Worm (Caenorhabditis elegans) whole organism, L1 larva: ENCODE data around the gene rsa-2.

Source experiments
- C04F5.9 ChIP-seq: sonication (generic microtip); optimal IDR thresholded peaks from 2 replicates; lab custom pipeline; 2016; ENCODE audit warnings: missing genetic modification characterization, missing compliant biosample characterization
- C16A3.4 ChIP-seq: fragments of 150-350 bp; optimal IDR thresholded peaks from 2 replicates; lab custom pipeline; 2014; ENCODE audit warnings: missing biosample characterization, missing genetic modification characterization
- C34B4.2 ChIP-seq: sonication (generic microtip); optimal IDR thresholded peaks from 2 replicates; lab custom pipeline; 2017; ENCODE audit warnings: mild to moderate bottlenecking, missing genetic modification characterization, missing compliant biosample characterization
- F16B12.6 ChIP-seq: fragments of 150-350 bp; optimal IDR thresholded peaks from 2 replicates; lab custom pipeline; 2014; ENCODE audit warnings: missing biosample characterization, missing genetic modification characterization
- aha-1 ChIP-seq: fragments of 150-350 bp; optimal IDR thresholded peaks from 2 replicates; lab custom pipeline; 2014; ENCODE audit warnings: missing biosample characterization, missing genetic modification characterization
- alr-1 ChIP-seq: fragments of 200-800 bp; sonication (Bioruptor generic); optimal IDR thresholded peaks from 2 replicates; lab custom pipeline; 2018; ENCODE audit warnings: borderline replicate concordance, mild to moderate bottlenecking, missing genetic modification characterization, missing compliant biosample characterization
- blmp-1 ChIP-seq: fragments of 150-350 bp; optimal IDR thresholded peaks from 2 replicates; lab custom pipeline; 2014; ENCODE audit warnings: missing biosample characterization, missing genetic modification characterization
- ceh-63 ChIP-seq: fragments of 200-800 bp; sonication (Bioruptor generic); optimal IDR thresholded peaks from 2 replicates; lab custom pipeline; 2018; ENCODE audit warnings: mild to moderate bottlenecking, missing genetic modification characterization, missing compliant biosample characterization
- ceh-88 ChIP-seq: fragments of 200-800 bp; sonication (Bioruptor generic); IDR thresholded peaks from 2 replicates; pipeline ENCODE4 v1.3.6; 2022; ENCODE audit warnings: missing genetic modification characterization, missing compliant biosample characterization
- dpl-1 ChIP-seq, 3 experiments: fragments of 150-350 bp in 2 of 3; sonication (generic microtip) in 1 of 3; optimal IDR thresholded peaks; 2 replicates each; lab custom pipeline; 2014 to 2017; ENCODE audit warnings: missing biosample characterization in 3 of 3, missing genetic modification characterization in 3 of 3, missing genetic modification reagents in 3 of 3
- efl-1 ChIP-seq, 4 experiments: fragments of 150-350 bp; optimal IDR thresholded peaks in 3 of 4; peaks in 1 of 4; 1 replicate in 1 of 4; 2 replicates in 3 of 4; lab custom pipeline; 2014; ENCODE audit warnings: missing biosample characterization in 2 of 4, missing genetic modification characterization in 2 of 4, missing genetic modification reagents in 2 of 4
- efl-3 ChIP-seq: fragments of 200-800 bp; sonication (Bioruptor generic); optimal IDR thresholded peaks from 2 replicates; lab custom pipeline; 2018; ENCODE audit warnings: mild to moderate bottlenecking, missing genetic modification characterization, missing compliant biosample characterization
- egl-27 ChIP-seq, 2 experiments: fragments of 150-350 bp in 1 of 2; sonication (generic microtip); optimal IDR thresholded peaks; 3 replicates each; lab custom pipeline; 2017 to 2018; ENCODE audit warnings: missing biosample characterization in 2 of 2, missing genetic modification characterization in 2 of 2, missing genetic modification reagents in 2 of 2
- elt-2 ChIP-seq: sonication (generic microtip); optimal IDR thresholded peaks from 2 replicates; lab custom pipeline; 2016; ENCODE audit warnings: missing genetic modification characterization, mild to moderate bottlenecking, inconsistent platforms, missing compliant biosample characterization, missing genetic modification reagents
- elt-3 ChIP-seq, 6 experiments: fragments of 150-350 bp in 1 of 6; sonication (generic microtip); optimal IDR thresholded peaks; 2 replicates each; lab custom pipeline; 2017 to 2018; ENCODE audit warnings: missing biosample characterization in 6 of 6, missing genetic modification characterization in 6 of 6, inconsistent platforms in 1 of 6
- ets-5 ChIP-seq: fragments of 200-800 bp; sonication (Bioruptor generic); IDR thresholded peaks from 2 replicates; pipeline ENCODE4 v1.3.6; 2022; ENCODE audit warnings: missing genetic modification characterization, missing compliant biosample characterization
- fkh-10 ChIP-seq: sonication (generic microtip); optimal IDR thresholded peaks from 2 replicates; lab custom pipeline; 2017; ENCODE audit warnings: missing biosample characterization, missing genetic modification reagents, missing genetic modification characterization
- fkh-4 ChIP-seq: sonication (generic microtip); optimal IDR thresholded peaks from 2 replicates; lab custom pipeline; 2016; ENCODE audit warnings: missing compliant biosample characterization, missing genetic modification characterization, borderline replicate concordance
- fkh-8 ChIP-seq: sonication (generic microtip); optimal IDR thresholded peaks from 2 replicates; lab custom pipeline; 2016; ENCODE audit warnings: mild to moderate bottlenecking, missing genetic modification characterization, missing compliant biosample characterization
- fos-1 ChIP-seq: fragments of 150-350 bp; optimal IDR thresholded peaks from 2 replicates; lab custom pipeline; 2014; ENCODE audit warnings: missing biosample characterization, missing genetic modification characterization
- grh-1 ChIP-seq: fragments of 200-800 bp; sonication (Bioruptor generic); IDR thresholded peaks from 2 replicates; pipeline ENCODE4 v1.3.6; 2022; ENCODE audit warnings: missing genetic modification reagents, missing genetic modification characterization, missing compliant biosample characterization
- hlh-17 ChIP-seq: fragments of 200-800 bp; sonication (Bioruptor generic); optimal IDR thresholded peaks from 2 replicates; lab custom pipeline; 2018; ENCODE audit warnings: missing genetic modification characterization, mild to moderate bottlenecking, missing compliant biosample characterization, moderate library complexity, borderline replicate concordance
- hlh-4 ChIP-seq: sonication (generic microtip); optimal IDR thresholded peaks from 2 replicates; lab custom pipeline; 2016; ENCODE audit warnings: mild to moderate bottlenecking, missing genetic modification characterization, missing compliant biosample characterization
- hpl-2 ChIP-seq: fragments of 150-350 bp; optimal IDR thresholded peaks from 2 replicates; lab custom pipeline; 2014; ENCODE audit warnings: missing biosample characterization, missing genetic modification reagents, missing genetic modification characterization
- irx-1 ChIP-seq: sonication (generic microtip); optimal IDR thresholded peaks from 2 replicates; lab custom pipeline; 2016; ENCODE audit warnings: missing genetic modification characterization, missing compliant biosample characterization
- jun-1 ChIP-seq: fragments of 150-350 bp; optimal IDR thresholded peaks from 2 replicates; lab custom pipeline; 2014; ENCODE audit warnings: missing biosample characterization, missing genetic modification reagents, missing genetic modification characterization
- lin-13 ChIP-seq: fragments of 150-350 bp; optimal IDR thresholded peaks from 2 replicates; lab custom pipeline; 2014; ENCODE audit warnings: missing biosample characterization, missing genetic modification reagents, missing genetic modification characterization
- lin-14 ChIP-seq: fragments of 200-800 bp; sonication (Bioruptor generic); optimal IDR thresholded peaks from 2 replicates; lab custom pipeline; 2018; ENCODE audit warnings: mild to moderate bottlenecking, missing genetic modification characterization, moderate library complexity, missing compliant biosample characterization
- lin-15B ChIP-seq: fragments of 150-350 bp; sonication (generic microtip); optimal IDR thresholded peaks from 3 replicates; lab custom pipeline; 2014; ENCODE audit warnings: missing biosample characterization, missing genetic modification characterization
- lin-35 ChIP-seq, 2 experiments: fragments of 150-350 bp; optimal IDR thresholded peaks; 2 replicates each; lab custom pipeline; 2014; ENCODE audit warnings: missing biosample characterization in 2 of 2, missing genetic modification characterization in 2 of 2, missing genetic modification reagents in 2 of 2
- lsy-2 ChIP-seq, 2 experiments: fragments of 150-350 bp; optimal IDR thresholded peaks; 2 replicates each; lab custom pipeline; 2014; ENCODE audit warnings: missing biosample characterization in 2 of 2, missing genetic modification characterization in 2 of 2
- mdl-1 ChIP-seq, 2 experiments: fragments of 150-350 bp; optimal IDR thresholded peaks; 2 replicates each; lab custom pipeline; 2014 to 2017; ENCODE audit warnings: missing biosample characterization in 2 of 2, missing genetic modification characterization in 2 of 2, inconsistent platforms in 1 of 2
- nhr-11 ChIP-seq: fragments of 150-350 bp; optimal IDR thresholded peaks from 2 replicates; lab custom pipeline; 2014; ENCODE audit warnings: missing biosample characterization, missing genetic modification characterization
- nhr-12 ChIP-seq: sonication (generic microtip); optimal IDR thresholded peaks from 2 replicates; lab custom pipeline; 2017; ENCODE audit warnings: missing biosample characterization, missing genetic modification characterization
- nhr-19 ChIP-seq: fragments of 200-800 bp; sonication (Bioruptor generic); conservative IDR thresholded peaks from 2 replicates; pipeline ENCODE4 v1.3.6; 2022; ENCODE audit warnings: missing genetic modification characterization, missing compliant biosample characterization
- nhr-20 ChIP-seq: sonication (generic microtip); optimal IDR thresholded peaks from 2 replicates; lab custom pipeline; 2016; ENCODE audit warnings: mild to moderate bottlenecking, missing genetic modification characterization, missing compliant biosample characterization
- nhr-47 ChIP-seq: sonication (generic microtip); optimal IDR thresholded peaks from 2 replicates; lab custom pipeline; 2016; ENCODE audit warnings: mild to moderate bottlenecking, missing genetic modification characterization, moderate library complexity, missing compliant biosample characterization
- nhr-76 ChIP-seq: sonication (generic microtip); optimal IDR thresholded peaks from 2 replicates; lab custom pipeline; 2017; ENCODE audit warnings: missing biosample characterization, missing genetic modification characterization
- nhr-85 ChIP-seq: sonication (generic microtip); peaks from one replicate; lab custom pipeline; 2016; ENCODE audit warnings: missing genetic modification characterization, inconsistent platforms, missing compliant biosample characterization
- pax-3 ChIP-seq: fragments of 200-800 bp; sonication (Bioruptor generic); optimal IDR thresholded peaks from 2 replicates; lab custom pipeline; 2018; ENCODE audit warnings: mild to moderate bottlenecking, missing genetic modification characterization, moderate library complexity, missing compliant biosample characterization
- rnt-1 ChIP-seq: sonication (generic microtip); optimal IDR thresholded peaks from 2 replicates; lab custom pipeline; 2016; ENCODE audit warnings: mild to moderate bottlenecking, missing genetic modification characterization, moderate library complexity, missing compliant biosample characterization
- skn-1 ChIP-seq: fragments of 150-350 bp; optimal IDR thresholded peaks from 2 replicates; lab custom pipeline; 2014; ENCODE audit warnings: missing biosample characterization, missing genetic modification characterization
- snu-23 ChIP-seq: sonication (generic microtip); optimal IDR thresholded peaks from 2 replicates; lab custom pipeline; 2016; ENCODE audit warnings: missing genetic modification characterization, missing compliant biosample characterization
- sptf-1 ChIP-seq: fragments of 150-350 bp; optimal IDR thresholded peaks from 2 replicates; lab custom pipeline; 2014; ENCODE audit warnings: missing biosample characterization, missing genetic modification characterization
- sup-37 ChIP-seq: fragments of 200-800 bp; sonication (Bioruptor generic); optimal IDR thresholded peaks from 2 replicates; lab custom pipeline; 2018; ENCODE audit warnings: mild to moderate bottlenecking, missing genetic modification characterization, missing compliant biosample characterization
- tbx-2 ChIP-seq: sonication (generic microtip); optimal IDR thresholded peaks from 2 replicates; lab custom pipeline; 2016; ENCODE audit warnings: missing genetic modification characterization, missing compliant biosample characterization
- tlp-1 ChIP-seq: fragments of 150-350 bp; optimal IDR thresholded peaks from 2 replicates; lab custom pipeline; 2014; ENCODE audit warnings: missing biosample characterization, missing genetic modification characterization
- unc-30 ChIP-seq: sonication (generic microtip); optimal IDR thresholded peaks from 2 replicates; lab custom pipeline; 2017; ENCODE audit warnings: missing biosample characterization, missing genetic modification characterization
- vab-15 ChIP-seq: sonication (generic microtip); optimal IDR thresholded peaks from 2 replicates; lab custom pipeline; 2017; ENCODE audit warnings: missing genotype, mild to moderate bottlenecking, missing genetic modification characterization, missing compliant biosample characterization
- ztf-11 ChIP-seq, 2 experiments: sonication (generic microtip); optimal IDR thresholded peaks; 2 replicates each; lab custom pipeline; 2016 to 2017; ENCODE audit warnings: missing genetic modification characterization in 2 of 2, missing biosample characterization in 1 of 2, missing compliant biosample characterization in 1 of 2
- ztf-4 ChIP-seq: fragments of 150-350 bp; optimal IDR thresholded peaks from 2 replicates; lab custom pipeline; 2014; ENCODE audit warnings: missing biosample characterization, missing genetic modification characterization

The rsa-2 gene

ce11 chrIII:11091651-11092278 is 28.5 kb downstream of the rsa-2 start:
- TF ChIP-seq nhr-47 (tag; lab: Kevin White, UChicago) (peak; percentile 83), hlh-17 (GFP tag; lab: Kevin White, UChicago) (no peak), C16A3.4 (tag; lab: Kevin White, UChicago) (no peak), mdl-1 (tag; optimal IDR thresholded peaks at IDR 0.05; lab: Kevin White, UChicago) (no peak), nhr-12 (tag; lab: Kevin White, UChicago) (no peak), fkh-4 (tag; lab: Kevin White, UChicago) (peak; percentile 67), hpl-2 (GFP tag; lab: Kevin White, UChicago) (no peak), lin-35 (GFP tag; optimal IDR thresholded peaks at IDR 0.05; lab: Kevin White, UChicago) (peak; percentile 1 to 18), tbx-2 (tag; lab: Kevin White, UChicago) (peak; percentile 79), nhr-85 (tag; lab: Kevin White, UChicago) (peak; percentile 85), C34B4.2 (tag; lab: Kevin White, UChicago) (no peak), blmp-1 (tag; lab: Kevin White, UChicago) (no peak), F16B12.6 (no peak), lin-15B (tag; lab: Kevin White, UChicago) (no peak), fkh-8 (peak; percentile 40), pax-3 (peak; percentile 94), jun-1 (tag; lab: Kevin White, UChicago) (no peak), nhr-76 (tag; lab: Kevin White, UChicago) (no peak), sup-37 (GFP tag; lab: Kevin White, UChicago) (peak; percentile 20), nhr-11 (tag; lab: Kevin White, UChicago) (no peak), snu-23 (GFP tag; lab: Kevin White, UChicago) (peak; percentile 52), sptf-1 (tag; lab: Kevin White, UChicago) (no peak), rnt-1 (tag; lab: Kevin White, UChicago) (peak; percentile 61), aha-1 (no peak), hlh-4 (tag; lab: Kevin White, UChicago) (peak; percentile 84), unc-30 (no peak), fkh-10 (GFP tag; lab: Kevin White, UChicago) (no peak), lsy-2 (tag; optimal IDR thresholded peaks at IDR 0.05; lab: Kevin White, UChicago) (no peak), C04F5.9 (peak; percentile 55), alr-1 (tag; lab: Kevin White, UChicago) (no peak), lin-13 (no peak), egl-27 (tag; optimal IDR thresholded peaks at IDR 0.05; lab: Kevin White, UChicago) (no peak), irx-1 (tag; lab: Kevin White, UChicago) (peak; percentile 45), fos-1 (tag; lab: Kevin White, UChicago) (no peak), dpl-1 (GFP tag; optimal IDR thresholded peaks at IDR 0.05; lab: Kevin White, UChicago) (peak in 1 of 3 experiments; percentile 3), ztf-11 (tag; optimal IDR thresholded peaks at IDR 0.05; lab: Kevin White, UChicago) (peak in 1 of 2 experiments; percentile 93), efl-3 (GFP tag; lab: Kevin White, UChicago) (peak; percentile 77), nhr-19 (GFP tag; lab: Robert Waterston, UW) (peak; percentile 51), lin-14 (no peak), ztf-4 (no peak), efl-1 (optimal IDR thresholded peaks at IDR 0.05; lab: Kevin White, UChicago) (peak; percentile 59 to 60), efl-1 (GFP tag; optimal IDR thresholded peaks at IDR 0.05 in 1 of 2; lab: Kevin White, UChicago) (peak; percentile 18 to 83), ceh-88 (GFP tag; lab: Robert Waterston, UW) (peak; percentile 69; the same call in 1 of the 2 replicates), grh-1 (peak; percentile 45; the same call in 1 of the 2 replicates), ceh-63 (GFP tag; lab: Kevin White, UChicago) (peak; percentile 85), nhr-20 (peak; percentile 63), elt-2 (peak; percentile 86), tlp-1 (tag; lab: Kevin White, UChicago) (no peak), vab-15 (tag; lab: Kevin White, UChicago) (peak; percentile 81), elt-3 (tag; optimal IDR thresholded peaks at IDR 0.05; lab: Kevin White, UChicago) (no peak), ets-5 (GFP tag; lab: Robert Waterston, UW) (no peak), skn-1 (no peak)
